Worm (Caenorhabditis elegans) whole organism, early embryonic: Measurements from ENCODE around the gene nhr-124.

Experiments
- F13C5.2 ChIP-seq: sonication (generic microtip); optimal IDR thresholded peaks from 2 replicates; lab custom pipeline; 2017; ENCODE audit warnings: mild to moderate bottlenecking, missing genetic modification characterization, inconsistent platforms, missing compliant biosample characterization
- ama-1 ChIP-seq: fragments of 150-350 bp; optimal IDR thresholded peaks from 2 replicates; lab custom pipeline; 2014
- ceh-13 ChIP-seq: fragments of 200-800 bp; sonication (Bioruptor generic); optimal IDR thresholded peaks from 2 replicates; lab custom pipeline; 2018; ENCODE audit warnings: mild to moderate bottlenecking, missing genetic modification characterization, missing compliant biosample characterization
- ceh-36 ChIP-seq: sonication (generic microtip); optimal IDR thresholded peaks from 2 replicates; lab custom pipeline; 2016; ENCODE audit warnings: missing genetic modification characterization, inconsistent platforms, missing compliant biosample characterization
- flt-1 ChIP-seq: fragments of 200-800 bp; sonication (Bioruptor generic); IDR thresholded peaks from 2 replicates; pipeline ENCODE4 v1.3.6; 2022; ENCODE audit warnings: missing genetic modification characterization, missing compliant biosample characterization
- hmbx-1 ChIP-seq: sonication (generic microtip); optimal IDR thresholded peaks from 2 replicates; lab custom pipeline; 2016; ENCODE audit warnings: mild to moderate bottlenecking, missing genetic modification characterization, missing compliant biosample characterization
- hmg-4 ChIP-seq: fragments of 200-800 bp; sonication (Bioruptor generic); optimal IDR thresholded peaks from 2 replicates; lab custom pipeline; 2018; ENCODE audit warnings: mild to moderate bottlenecking, missing genetic modification characterization, missing compliant biosample characterization
- scrt-1 ChIP-seq: fragments of 200-800 bp; sonication (Bioruptor generic); IDR thresholded peaks from 2 replicates; pipeline ENCODE4 v1.3.6; 2022; ENCODE audit warnings: missing genetic modification characterization, missing compliant biosample characterization
- tbx-11 ChIP-seq: fragments of 200-800 bp; sonication (Bioruptor generic); IDR thresholded peaks from 2 replicates; pipeline ENCODE4 v1.3.6; 2022; ENCODE audit warnings: missing genetic modification characterization, missing compliant biosample characterization
- tbx-37 ChIP-seq: fragments of 200-800 bp; sonication (Bioruptor generic); conservative IDR thresholded peaks from 2 replicates; pipeline ENCODE4 v1.3.6; 2022; ENCODE audit warnings: missing genetic modification reagents, missing genetic modification characterization, missing compliant biosample characterization
- tra-4 ChIP-seq: sonication (generic microtip); optimal IDR thresholded peaks from 2 replicates; lab custom pipeline; 2017; ENCODE audit warnings: missing genetic modification characterization, missing compliant biosample characterization

- TF ChIP-seq ceh-36 (tag; lab: Kevin White, UChicago): no peak
- no peak for TF ChIP-seq tra-4 (tag; lab: Kevin White, UChicago)
- no peak for TF ChIP-seq ama-1 (lab: Kevin White, UChicago)
- TF ChIP-seq tbx-11 (GFP tag; lab: Robert Waterston, UW): no peak
- TF ChIP-seq scrt-1 (GFP tag; lab: Robert Waterston, UW): no peak
- no peak for TF ChIP-seq hmg-4 (GFP tag; lab: Kevin White, UChicago)
- no peak for TF ChIP-seq hmbx-1 (tag; lab: Kevin White, UChicago)
- no peak for TF ChIP-seq flt-1 (GFP tag; lab: Robert Waterston, UW)
- no peak for TF ChIP-seq F13C5.2 (tag; lab: Kevin White, UChicago)
- TF ChIP-seq tbx-37 (GFP tag; lab: Robert Waterston, UW): no peak
- no peak for TF ChIP-seq ceh-13
Observed at ce11 chrV:3903424-3903823, 17.4 kb upstream of the nhr-124 start.
